Fruit fly (Drosophila melanogaster): Measurements from ENCODE around the gene tgy.
A peak's percentile ranks its signal among the peaks of the same experiment; 100 is the strongest.

The tgy gene

DNA sequence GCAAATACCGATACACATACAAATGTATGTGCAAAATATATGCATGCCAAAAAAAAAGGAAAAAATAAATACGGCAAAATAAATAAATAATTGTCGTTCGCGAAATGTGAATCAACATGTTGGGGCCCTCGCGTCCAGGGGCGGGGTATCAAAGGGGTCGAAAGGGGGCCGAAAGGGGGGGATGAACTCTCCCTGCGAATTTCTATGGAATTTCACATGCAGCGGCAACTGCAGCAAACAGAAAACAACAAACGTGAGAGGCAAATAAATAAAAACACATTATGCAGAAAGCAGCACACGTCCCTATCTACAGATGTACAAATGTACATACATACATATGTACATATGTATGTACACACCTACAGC is 22.4 kb upstream of the tgy start:
- peak; percentile 52 for TF ChIP-seq rgr (GFP tag; optimal IDR thresholded peaks at IDR 0.05)
- no peak for TF ChIP-seq N (GFP tag; optimal IDR thresholded peaks at IDR 0.05)
- peak in 1 of 2 experiments; percentile 53 for TF ChIP-seq foxo (GFP tag; optimal IDR thresholded peaks at IDR 0.05)
- TF ChIP-seq psq (GFP tag; optimal IDR thresholded peaks at IDR 0.05), result peak; percentile 38
- TF ChIP-seq Sp1 (GFP tag; optimal IDR thresholded peaks at IDR 0.05), result peak; percentile 11
- TF ChIP-seq usp (GFP tag; optimal IDR thresholded peaks at IDR 0.05), result no peak
- TF ChIP-seq HLH106 (tag; optimal IDR thresholded peaks at IDR 0.05), result peak; percentile 27
- peak; percentile 13 for TF ChIP-seq OdsH (GFP tag; optimal IDR thresholded peaks at IDR 0.05)
- TF ChIP-seq dmrt93B (GFP tag; optimal IDR thresholded peaks at IDR 0.05), result peak; percentile 26

dm6 chrX:19148798-19149510 is 21.8 kb upstream of the tgy start:
- TF ChIP-seq ey (GFP tag; optimal IDR thresholded peaks at IDR 0.05), result peak; percentile 29
- TF ChIP-seq usp (GFP tag; optimal IDR thresholded peaks at IDR 0.05), result no peak
- TF ChIP-seq woc (GFP tag; optimal IDR thresholded peaks at IDR 0.05), result peak; percentile 26
- TF ChIP-seq dl (GFP tag; optimal IDR thresholded peaks at IDR 0.05; ENCODE audit: insufficient read depth in 1 of 2, partially characterized antibody in 2 of 2), result no peak
- TF ChIP-seq sv (GFP tag; optimal IDR thresholded peaks at IDR 0.05), result no peak
- no peak for TF ChIP-seq sage (GFP tag; optimal IDR thresholded peaks at IDR 0.05)
- TF ChIP-seq psq (GFP tag; optimal IDR thresholded peaks at IDR 0.05), result peak; percentile 16
- no peak for TF ChIP-seq Hr78 (GFP tag; optimal IDR thresholded peaks at IDR 0.05)
- peak; percentile 35 for TF ChIP-seq br (GFP tag; optimal IDR thresholded peaks at IDR 0.05)
- no peak for TF ChIP-seq Sp1 (GFP tag; optimal IDR thresholded peaks at IDR 0.05)
- TF ChIP-seq CrebA (GFP tag; optimal IDR thresholded peaks at IDR 0.05; ENCODE audit: borderline replicate concordance), result peak; percentile 46
- TF ChIP-seq OdsH (GFP tag; optimal IDR thresholded peaks at IDR 0.05), result peak; percentile 13
- no peak for TF ChIP-seq Rel (GFP tag; optimal IDR thresholded peaks at IDR 0.05)
- peak; percentile 24 for TF ChIP-seq Rel (tag; optimal IDR thresholded peaks at IDR 0.05)
- TF ChIP-seq dsf (GFP tag; optimal IDR thresholded peaks at IDR 0.05; ENCODE audit: borderline replicate concordance), result no peak
- TF ChIP-seq Dfd (GFP tag; optimal IDR thresholded peaks at IDR 0.05), result no peak
- no peak for TF ChIP-seq pan (optimal IDR thresholded peaks at IDR 0.05)
- no peak for TF ChIP-seq Jra (GFP tag; optimal IDR thresholded peaks at IDR 0.05)
- TF ChIP-seq Vsx2 (GFP tag; optimal IDR thresholded peaks at IDR 0.05; ENCODE audit: partially characterized antibody), result no peak
- no peak for TF ChIP-seq N (GFP tag; optimal IDR thresholded peaks at IDR 0.05)
- TF ChIP-seq CG32264 (GFP tag; optimal IDR thresholded peaks at IDR 0.05), result no peak
- TF ChIP-seq jim (GFP tag; optimal IDR thresholded peaks at IDR 0.05), result no peak
- TF ChIP-seq dmrt93B (GFP tag; optimal IDR thresholded peaks at IDR 0.05), result no peak
- peak; percentile 58 for TF ChIP-seq fru (GFP tag; optimal IDR thresholded peaks at IDR 0.05)
- TF ChIP-seq Hr83 (GFP tag; optimal IDR thresholded peaks at IDR 0.05; ENCODE audit: poor library complexity, severe bottlenecking), result no peak
- no peak for TF ChIP-seq Hnf4 (GFP tag; optimal IDR thresholded peaks at IDR 0.05)

DNA sequence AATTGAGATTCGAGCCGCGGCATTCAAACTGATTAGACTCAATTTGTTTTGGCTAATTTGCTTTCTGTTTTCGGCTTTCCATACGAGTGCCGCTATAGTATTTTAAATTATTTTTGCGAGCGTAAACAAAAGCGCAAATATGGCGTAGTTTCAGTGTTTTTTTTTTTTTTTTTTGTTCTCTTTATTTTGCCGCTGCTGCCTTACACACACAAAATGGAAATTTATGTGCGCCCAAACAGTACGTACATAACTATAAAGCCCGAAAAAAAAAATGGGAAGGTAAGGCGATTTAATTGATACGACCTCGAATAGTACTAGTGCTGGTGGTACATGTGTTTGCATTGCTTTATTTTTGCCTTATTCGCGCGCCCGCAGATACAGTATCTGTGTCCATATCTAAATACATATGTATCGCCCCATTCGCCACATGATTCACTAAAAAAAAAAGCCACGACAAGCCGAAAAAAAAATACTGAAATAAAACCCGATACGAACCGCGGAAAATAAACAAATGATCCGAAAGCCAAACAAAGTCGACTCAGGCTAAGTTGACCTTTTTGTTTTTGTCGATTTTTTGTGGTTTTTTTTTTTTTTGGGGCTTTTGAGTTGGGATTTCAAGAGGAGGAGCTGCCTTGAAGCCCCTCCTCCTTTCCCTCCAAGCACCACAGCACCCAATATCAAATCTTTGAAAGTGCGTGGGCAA is 21.0 kb upstream of the tgy start:
- TF ChIP-seq tai (GFP tag; optimal IDR thresholded peaks at IDR 0.05) (no peak), Rel (GFP tag; optimal IDR thresholded peaks at IDR 0.05) (no peak), Rel (tag; optimal IDR thresholded peaks at IDR 0.05) (no peak), Dfd (GFP tag; optimal IDR thresholded peaks at IDR 0.05) (no peak), psq (GFP tag; optimal IDR thresholded peaks at IDR 0.05) (peak; percentile 6), Jra (GFP tag; optimal IDR thresholded peaks at IDR 0.05) (peak; percentile 26), h (GFP tag; optimal IDR thresholded peaks at IDR 0.05) (peak; percentile 4), Vsx2 (GFP tag; optimal IDR thresholded peaks at IDR 0.05; ENCODE audit: partially characterized antibody) (peak; percentile 39), dl (GFP tag; optimal IDR thresholded peaks at IDR 0.05; ENCODE audit: insufficient read depth in 1 of 2, partially characterized antibody in 2 of 2) (no peak)

dm6 chrX:19146421-19146952 is 19.4 kb upstream of the tgy start:
- TF ChIP-seq GATAd (GFP tag; optimal IDR thresholded peaks at IDR 0.05) (no peak), Hr83 (GFP tag; optimal IDR thresholded peaks at IDR 0.05; ENCODE audit: poor library complexity, severe bottlenecking) (no peak), ey (GFP tag; optimal IDR thresholded peaks at IDR 0.05) (peak; percentile 36), jim (GFP tag; optimal IDR thresholded peaks at IDR 0.05) (no peak), Rel (GFP tag; optimal IDR thresholded peaks at IDR 0.05) (no peak), Rel (tag; optimal IDR thresholded peaks at IDR 0.05) (peak; percentile 67), Hnf4 (GFP tag; optimal IDR thresholded peaks at IDR 0.05) (no peak), woc (GFP tag; optimal IDR thresholded peaks at IDR 0.05) (peak; percentile 38), dsf (GFP tag; optimal IDR thresholded peaks at IDR 0.05; ENCODE audit: borderline replicate concordance) (no peak), Dif (GFP tag; optimal IDR thresholded peaks at IDR 0.05; ENCODE audit: partially characterized antibody) (no peak), OdsH (GFP tag; optimal IDR thresholded peaks at IDR 0.05) (peak; percentile 4), CG9705 (GFP tag; optimal IDR thresholded peaks at IDR 0.05) (no peak), rgr (GFP tag; optimal IDR thresholded peaks at IDR 0.05) (peak; percentile 39), fru (GFP tag; optimal IDR thresholded peaks at IDR 0.05) (peak; percentile 43), dmrt93B (GFP tag; optimal IDR thresholded peaks at IDR 0.05) (no peak), foxo (GFP tag; optimal IDR thresholded peaks at IDR 0.05) (peak in 1 of 2 experiments; percentile 48), CG32264 (GFP tag; optimal IDR thresholded peaks at IDR 0.05) (no peak), usp (GFP tag; optimal IDR thresholded peaks at IDR 0.05) (no peak), CrebA (GFP tag; optimal IDR thresholded peaks at IDR 0.05; ENCODE audit: borderline replicate concordance) (no peak), psq (GFP tag; optimal IDR thresholded peaks at IDR 0.05) (peak; percentile 43), Dfd (GFP tag; optimal IDR thresholded peaks at IDR 0.05) (no peak), dl (GFP tag; optimal IDR thresholded peaks at IDR 0.05; ENCODE audit: insufficient read depth in 1 of 2, partially characterized antibody in 2 of 2) (no peak), tai (GFP tag; optimal IDR thresholded peaks at IDR 0.05) (no peak), h (GFP tag; optimal IDR thresholded peaks at IDR 0.05) (peak; percentile 36), br (GFP tag; optimal IDR thresholded peaks at IDR 0.05) (no peak)
